Worm (Caenorhabditis elegans) whole organism, early embryonic: ENCODE measurements around the gene nhr-126.

ENCODE experiments used
- F13C5.2 ChIP-seq: sonication (generic microtip); optimal IDR thresholded peaks from 2 replicates; lab custom pipeline; 2017; ENCODE audit warnings: mild to moderate bottlenecking, missing genetic modification characterization, inconsistent platforms, missing compliant biosample characterization
- ama-1 ChIP-seq: fragments of 150-350 bp; optimal IDR thresholded peaks from 2 replicates; lab custom pipeline; 2014
- ceh-13 ChIP-seq: fragments of 200-800 bp; sonication (Bioruptor generic); optimal IDR thresholded peaks from 2 replicates; lab custom pipeline; 2018; ENCODE audit warnings: mild to moderate bottlenecking, missing genetic modification characterization, missing compliant biosample characterization
- ceh-36 ChIP-seq: sonication (generic microtip); optimal IDR thresholded peaks from 2 replicates; lab custom pipeline; 2016; ENCODE audit warnings: missing genetic modification characterization, inconsistent platforms, missing compliant biosample characterization
- flt-1 ChIP-seq: fragments of 200-800 bp; sonication (Bioruptor generic); IDR thresholded peaks from 2 replicates; pipeline ENCODE4 v1.3.6; 2022; ENCODE audit warnings: missing genetic modification characterization, missing compliant biosample characterization
- hmg-4 ChIP-seq: fragments of 200-800 bp; sonication (Bioruptor generic); optimal IDR thresholded peaks from 2 replicates; lab custom pipeline; 2018; ENCODE audit warnings: mild to moderate bottlenecking, missing genetic modification characterization, missing compliant biosample characterization
- pes-1 ChIP-seq: fragments of 200-800 bp; sonication (Bioruptor generic); IDR thresholded peaks from 2 replicates; pipeline ENCODE4 v1.3.6; 2022; ENCODE audit warnings: missing genetic modification reagents, missing genetic modification characterization, missing compliant biosample characterization
- tra-4 ChIP-seq: sonication (generic microtip); optimal IDR thresholded peaks from 2 replicates; lab custom pipeline; 2017; ENCODE audit warnings: missing genetic modification characterization, missing compliant biosample characterization

DNA sequence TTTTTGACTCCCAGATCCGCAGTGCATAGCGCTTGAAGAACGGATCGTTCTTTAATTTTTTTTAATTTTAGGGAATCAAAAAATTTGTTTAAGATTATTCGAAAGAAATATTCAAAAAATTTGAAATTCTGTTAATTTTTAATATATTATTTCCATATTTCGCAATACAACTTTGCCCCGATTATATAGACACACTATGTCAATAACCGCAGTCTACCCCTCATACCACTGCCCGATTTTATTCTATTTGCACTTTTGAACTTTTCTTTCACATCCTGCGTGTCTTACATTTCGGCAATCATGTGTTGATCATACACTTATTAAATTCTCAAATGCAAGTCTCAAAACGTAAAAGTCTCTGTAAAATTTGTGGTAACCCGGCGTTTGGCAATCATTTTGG is 10.1 kb upstream of the nhr-126 start, which contains the start of gene nhr-56:
- TF ChIP-seq ama-1 (lab: Kevin White, UChicago) (no peak), tra-4 (tag; lab: Kevin White, UChicago) (no peak), F13C5.2 (tag; lab: Kevin White, UChicago) (no peak), ceh-13 (GFP tag; lab: Kevin White, UChicago) (no peak), flt-1 (GFP tag; lab: Robert Waterston, UW) (no peak), pes-1 (GFP tag; lab: Robert Waterston, UW) (no peak), hmg-4 (no peak), ceh-36 (tag; lab: Kevin White, UChicago) (no peak)
